Fruit fly (Drosophila melanogaster) whole organism, prepupa: ENCODE data around the gene pico.

Experiments used
- CG16779 ChIP-seq: fragments of 200-800 bp; sonication (Bioruptor generic); optimal IDR thresholded peaks from 3 replicates; lab custom pipeline; 2017; ENCODE audit warnings: missing biosample characterization, mild to moderate bottlenecking, missing genetic modification characterization
- CG6276 ChIP-seq: fragments of 200-800 bp; sonication (Bioruptor generic); optimal IDR thresholded peaks from 2 replicates; lab custom pipeline; 2017; ENCODE audit warnings: missing biosample characterization, mild to moderate bottlenecking, missing genetic modification characterization
- CG9139 ChIP-seq: fragments of 200-800 bp; sonication (Bioruptor generic); optimal IDR thresholded peaks from 3 replicates; lab custom pipeline; 2017; ENCODE audit warnings: missing biosample characterization, mild to moderate bottlenecking, missing genetic modification characterization
- Hr4 ChIP-seq: fragments of 200-800 bp; sonication (Bioruptor generic); optimal IDR thresholded peaks from 3 replicates; lab custom pipeline; 2016; ENCODE audit warnings: missing biosample characterization, missing genetic modification characterization
- Lpt ChIP-seq: fragments of 200-800 bp; sonication (Bioruptor generic); optimal IDR thresholded peaks from 3 replicates; lab custom pipeline; 2016; ENCODE audit warnings: missing biosample characterization, missing genetic modification characterization
- OdsH ChIP-seq: fragments of 200-800 bp; sonication (Bioruptor generic); optimal IDR thresholded peaks from 3 replicates; lab custom pipeline; 2016; ENCODE audit warnings: missing biosample characterization, missing genetic modification characterization
- esn ChIP-seq: fragments of 200-800 bp; sonication (Bioruptor generic); optimal IDR thresholded peaks from 2 replicates; lab custom pipeline; 2016; ENCODE audit warnings: missing biosample characterization, mild to moderate bottlenecking, missing genetic modification characterization, moderate library complexity
- vri ChIP-seq: fragments of 200-800 bp; sonication (Bioruptor generic); optimal IDR thresholded peaks from 3 replicates; lab custom pipeline; 2016; ENCODE audit warnings: missing biosample characterization, mild to moderate bottlenecking, missing genetic modification characterization

- TF ChIP-seq esn (GFP tag; lab: Kevin White, UChicago) (peak; percentile 67), CG16779 (no peak), Hr4 (GFP tag; lab: Kevin White, UChicago) (peak; percentile 43), vri (GFP tag; lab: Kevin White, UChicago) (no peak), CG9139 (GFP tag; lab: Kevin White, UChicago) (no peak), OdsH (peak; percentile 61), Lpt (GFP tag; lab: Kevin White, UChicago) (no peak), CG6276 (peak; percentile 33)
Measured at dm6 chrX:19878342-19879204, 26.7 kb upstream of the pico start.
